Fruit fly (Drosophila melanogaster) whole organism, embryonic: ENCODE measurements around the gene Bmcp.
A peak's percentile ranks its signal among the peaks of the same experiment; 100 is the strongest.

ENCODE experiments used
- ATbp ChIP-seq: fragments of 200-800 bp; sonication (Bioruptor generic); optimal IDR thresholded peaks from 2 replicates; lab custom pipeline; 2017; ENCODE audit warnings: missing biosample characterization, mild to moderate bottlenecking, missing genetic modification characterization, missing genetic modification reagents
- Adf1 ChIP-seq: fragments of 200-800 bp; sonication (Bioruptor generic); IDR thresholded peaks from 2 replicates; pipeline ENCODE4 v1.3.6; 2022; ENCODE audit warnings: missing biosample characterization, missing genetic modification characterization
- Atf3 ChIP-seq: fragments of 200-800 bp; sonication (Bioruptor generic); optimal IDR thresholded peaks from 3 replicates; lab custom pipeline; 2016; ENCODE audit warnings: missing biosample characterization, missing genetic modification characterization
- Atf6 ChIP-seq: fragments of 200-800 bp; sonication (Bioruptor generic); IDR thresholded peaks from 2 replicates; pipeline ENCODE4 v1.3.6; 2022; ENCODE audit warnings: missing biosample characterization, missing genetic modification characterization
- CG10431 ChIP-seq: fragments of 200-800 bp; sonication (Bioruptor generic); optimal IDR thresholded peaks from 3 replicates; lab custom pipeline; 2018; ENCODE audit warnings: missing biosample characterization, mild to moderate bottlenecking, missing genetic modification characterization
- CG12391 ChIP-seq: fragments of 200-800 bp; sonication (Bioruptor generic); optimal IDR thresholded peaks from 3 replicates; lab custom pipeline; 2018; ENCODE audit warnings: missing biosample characterization, mild to moderate bottlenecking, missing genetic modification characterization, moderate library complexity
- CG13296 ChIP-seq: fragments of 200-800 bp; sonication (Bioruptor generic); optimal IDR thresholded peaks from 3 replicates; lab custom pipeline; 2018; ENCODE audit warnings: missing biosample characterization, mild to moderate bottlenecking, missing genetic modification characterization
- CG14441 ChIP-seq: fragments of 200-800 bp; sonication (Bioruptor generic); IDR thresholded peaks from 2 replicates; pipeline ENCODE4 v1.3.6; 2022; ENCODE audit warnings: missing biosample characterization, missing genetic modification characterization
- CG14667 ChIP-seq: fragments of 200-800 bp; sonication (Bioruptor generic); IDR thresholded peaks from 2 replicates; pipeline ENCODE4 v1.3.6; 2022; ENCODE audit warnings: missing biosample characterization, missing genetic modification characterization
- CG1792 ChIP-seq: fragments of 200-800 bp; sonication (Bioruptor generic); optimal IDR thresholded peaks from 2 replicates; lab custom pipeline; 2016; ENCODE audit warnings: missing biosample characterization, missing genetic modification characterization
- CG18599 ChIP-seq: fragments of 200-800 bp; sonication (Bioruptor generic); optimal IDR thresholded peaks from 3 replicates; lab custom pipeline; 2017; ENCODE audit warnings: missing biosample characterization, missing genetic modification characterization, mild to moderate bottlenecking, moderate library complexity, missing genetic modification reagents
- CG18764 ChIP-seq: fragments of 200-800 bp; sonication (Bioruptor generic); optimal IDR thresholded peaks from 3 replicates; lab custom pipeline; 2016; ENCODE audit warnings: missing biosample characterization, missing genetic modification characterization
- CG30403 ChIP-seq: fragments of 200-800 bp; sonication (Bioruptor generic); optimal IDR thresholded peaks from 3 replicates; lab custom pipeline; 2016; ENCODE audit warnings: missing biosample characterization, missing genetic modification characterization
- CG31224 ChIP-seq: fragments of 200-800 bp; sonication (Bioruptor generic); IDR thresholded peaks from 2 replicates; pipeline ENCODE4 v1.3.6; 2022; ENCODE audit warnings: missing biosample characterization, missing genetic modification characterization
- CG4424 ChIP-seq: fragments of 200-800 bp; sonication (Bioruptor generic); optimal IDR thresholded peaks from 3 replicates; lab custom pipeline; 2016; ENCODE audit warnings: missing biosample characterization, missing genetic modification characterization
- Dip3 ChIP-seq: fragments of 200-800 bp; sonication (Bioruptor generic); optimal IDR thresholded peaks from 3 replicates; lab custom pipeline; 2016; ENCODE audit warnings: missing biosample characterization, missing genetic modification characterization
- Dp ChIP-seq: fragments of 200-800 bp; sonication (Bioruptor generic); optimal IDR thresholded peaks from 2 replicates; lab custom pipeline; 2018; ENCODE audit warnings: missing biosample characterization, mild to moderate bottlenecking, missing genetic modification characterization, moderate library complexity
- E2f2 ChIP-seq: fragments of 200-800 bp; sonication (Bioruptor generic); IDR thresholded peaks from 2 replicates; pipeline ENCODE4 v1.3.6; 2022; ENCODE audit warnings: missing biosample characterization, missing genetic modification characterization
- Elba2 ChIP-seq: fragments of 200-800 bp; sonication (Bioruptor generic); optimal IDR thresholded peaks from 3 replicates; lab custom pipeline; 2016; ENCODE audit warnings: missing biosample characterization, missing genetic modification characterization
- Ets65A ChIP-seq: fragments of 200-800 bp; sonication (Bioruptor generic); peaks from one replicate; lab custom pipeline; 2016; ENCODE audit warnings: missing biosample characterization, missing genetic modification characterization
- HmgZ ChIP-seq: fragments of 200-800 bp; sonication (Bioruptor generic); optimal IDR thresholded peaks from 2 replicates; lab custom pipeline; 2018; ENCODE audit warnings: missing biosample characterization, mild to moderate bottlenecking, missing genetic modification characterization
- Hr78 ChIP-seq, 2 experiments: fragments of 200-800 bp in 1 of 2; fragments of >200 bp in 1 of 2; sonication (Bioruptor generic) in 1 of 2; optimal IDR thresholded peaks; 2 replicates each; lab custom pipeline; 2017 to 2019; ENCODE audit warnings: missing biosample characterization in 2 of 2, missing genetic modification characterization in 2 of 2, mild to moderate bottlenecking in 1 of 2, moderate library complexity in 1 of 2
- Jarid2 ChIP-seq: fragments of 200-800 bp; sonication (Bioruptor generic); optimal IDR thresholded peaks from 3 replicates; lab custom pipeline; 2017; ENCODE audit warnings: mild to moderate bottlenecking, missing biosample characterization, missing genetic modification reagents, missing genetic modification characterization
- Med ChIP-seq: fragments of 200-800 bp; sonication (Bioruptor generic); peaks from one replicate; lab custom pipeline; 2016; ENCODE audit warnings: missing biosample characterization, missing genetic modification characterization, mild to moderate bottlenecking, inconsistent platforms, moderate library complexity
- Nf-YB ChIP-seq: fragments of 200-800 bp; sonication (Bioruptor generic); optimal IDR thresholded peaks from 3 replicates; lab custom pipeline; 2019; ENCODE audit warnings: missing biosample characterization, mild to moderate bottlenecking, missing genetic modification characterization, moderate library complexity
- Oli ChIP-seq: fragments of 200-800 bp; sonication (Bioruptor generic); optimal IDR thresholded peaks from 2 replicates; lab custom pipeline; 2018; ENCODE audit warnings: missing biosample characterization, mild to moderate bottlenecking, missing genetic modification characterization, moderate library complexity
- Pdp1 ChIP-seq, 2 experiments: fragments of 200-800 bp; sonication (Bioruptor generic); optimal IDR thresholded peaks; 3 replicates each; lab custom pipeline; 2016; ENCODE audit warnings: missing biosample characterization in 2 of 2, missing genetic modification characterization in 2 of 2, mild to moderate bottlenecking in 1 of 2, moderate library complexity in 1 of 2
- Vsx1 ChIP-seq: fragments of 200-800 bp; sonication (Bioruptor generic); optimal IDR thresholded peaks from 2 replicates; lab custom pipeline; 2017; ENCODE audit warnings: missing biosample characterization, mild to moderate bottlenecking, missing genetic modification characterization, missing genetic modification reagents
- ato ChIP-seq: fragments of 200-800 bp; sonication (Bioruptor generic); IDR thresholded peaks from 2 replicates; pipeline ENCODE4 v1.3.6; 2022; ENCODE audit warnings: missing biosample characterization, missing genetic modification characterization; ENCODE audit not compliant: partially characterized antibody
- az2 ChIP-seq: fragments of 200-800 bp; sonication (Bioruptor generic); optimal IDR thresholded peaks from 3 replicates; lab custom pipeline; 2016; ENCODE audit warnings: missing biosample characterization, missing genetic modification characterization
- cato ChIP-seq: fragments of 200-800 bp; sonication (Bioruptor generic); optimal IDR thresholded peaks from 2 replicates; lab custom pipeline; 2016; ENCODE audit warnings: missing biosample characterization, missing genetic modification characterization, borderline replicate concordance
- chinmo ChIP-seq: fragments of 200-800 bp; sonication (Bioruptor generic); IDR thresholded peaks from 4 replicates; pipeline ENCODE4 v1.3.6; 2022; ENCODE audit warnings: missing biosample characterization, missing genetic modification characterization; ENCODE audit not compliant: partially characterized antibody
- ci ChIP-seq: fragments of 200-800 bp; sonication (Bioruptor generic); IDR thresholded peaks from 3 replicates; pipeline ENCODE4 v1.3.6; 2022; ENCODE audit warnings: missing biosample characterization, missing genetic modification characterization
- crol ChIP-seq: fragments of 200-800 bp; sonication (Bioruptor generic); IDR thresholded peaks from 2 replicates; pipeline ENCODE4 v1.3.6; 2022; ENCODE audit warnings: missing biosample characterization, missing genetic modification characterization
- cwo ChIP-seq: fragments of 200-800 bp; sonication (Bioruptor generic); optimal IDR thresholded peaks from 3 replicates; lab custom pipeline; 2017; ENCODE audit warnings: missing biosample characterization, missing genetic modification characterization, mild to moderate bottlenecking, moderate library complexity, missing genetic modification reagents
- dan ChIP-seq: fragments of 200-800 bp; sonication (Bioruptor generic); IDR thresholded peaks from 2 replicates; pipeline ENCODE4 v1.3.6; 2022; ENCODE audit warnings: missing biosample characterization, missing genetic modification characterization
- lmd ChIP-seq: fragments of 200-800 bp; sonication (Bioruptor generic); IDR thresholded peaks from 2 replicates; pipeline ENCODE4 v1.3.6; 2022; ENCODE audit warnings: missing biosample characterization, missing genetic modification characterization
- pita ChIP-seq: fragments of 200-800 bp; sonication (Bioruptor generic); optimal IDR thresholded peaks from 2 replicates; lab custom pipeline; 2017; ENCODE audit warnings: missing biosample characterization, mild to moderate bottlenecking, missing genetic modification characterization
- sens ChIP-seq: fragments of 200-800 bp; sonication (Bioruptor generic); peaks from one replicate; lab custom pipeline; 2016; ENCODE audit warnings: missing biosample characterization, missing genetic modification characterization
- sqz ChIP-seq: fragments of 200-800 bp; sonication (Bioruptor generic); optimal IDR thresholded peaks from 3 replicates; lab custom pipeline; 2018; ENCODE audit warnings: missing biosample characterization, mild to moderate bottlenecking, missing genetic modification characterization
- stc ChIP-seq: fragments of 200-800 bp; sonication (Bioruptor generic); IDR thresholded peaks from 2 replicates; pipeline ENCODE4 v1.3.6; 2022; ENCODE audit warnings: missing biosample characterization, missing genetic modification characterization
- sug ChIP-seq: fragments of 200-800 bp; optimal IDR thresholded peaks from 2 replicates; lab custom pipeline; 2019; ENCODE audit warnings: missing biosample characterization, mild to moderate bottlenecking, missing genetic modification characterization, moderate library complexity
- tap ChIP-seq: fragments of 200-800 bp; optimal IDR thresholded peaks from 3 replicates; lab custom pipeline; 2019; ENCODE audit warnings: missing biosample characterization, mild to moderate bottlenecking, missing genetic modification characterization, moderate library complexity

The Bmcp gene

dm6 chr3L:11683819-11684521 lies 36.8 kb upstream of the Bmcp start, which contains the start of gene Sugb (continued):
- TF ChIP-seq Jarid2 (GFP tag; lab: Kevin White, UChicago) = peak; percentile 56
- peak; percentile 92 for TF ChIP-seq sens (GFP tag; lab: Kevin White, UChicago)
- TF ChIP-seq Ets65A (GFP tag; lab: Kevin White, UChicago) = peak; percentile 48
- peak; percentile 69 for TF ChIP-seq CG12391 (tag; lab: Kevin White, UChicago)
- TF ChIP-seq E2f2 (GFP tag; lab: Robert Waterston, UW) = peak; percentile 50
- TF ChIP-seq pita (GFP tag; lab: Kevin White, UChicago) = no peak
- peak; percentile 25 for TF ChIP-seq CG1792 (GFP tag; lab: Kevin White, UChicago)
- TF ChIP-seq CG31224 (GFP tag; lab: Robert Waterston, UW) = no peak
- TF ChIP-seq CG4424 = peak; percentile 15
- peak; percentile 70; the same call in 1 of the 2 replicates for TF ChIP-seq lmd (GFP tag; lab: Robert Waterston, UW)

- TF ChIP-seq Pdp1 (GFP tag; optimal IDR thresholded peaks at IDR 0.05; lab: Kevin White, UChicago) (peak in 1 of 2 experiments; percentile 80), HmgZ (tag; lab: Kevin White, UChicago) (no peak), chinmo (GFP tag; lab: Robert Waterston, UW) (0 out of 4 replicates have a peak, but pooled peaks have one; percentile 20), Atf3 (GFP tag; lab: Kevin White, UChicago) (no peak), CG14667 (GFP tag; lab: Robert Waterston, UW) (no peak), cwo (GFP tag; lab: Kevin White, UChicago) (peak; percentile 71), Dp (no peak), ato (GFP tag; lab: Robert Waterston, UW) (no peak), dan (GFP tag; lab: Robert Waterston, UW) (no peak), Elba2 (GFP tag; lab: Kevin White, UChicago) (no peak), Hr78 (GFP tag; optimal IDR thresholded peaks at IDR 0.05; lab: Kevin White, UChicago) (peak in 1 of 2 experiments; percentile 43), az2 (no peak), Dip3 (GFP tag; lab: Kevin White, UChicago) (no peak), Oli (tag; lab: Kevin White, UChicago) (no peak)
Measured at dm6 chr3L:11684522-11684851, 36.2 kb upstream of the Bmcp start.

dm6 chr3L:11685876-11686275 lies 34.9 kb upstream of the Bmcp start:
- TF ChIP-seq crol (GFP tag; lab: Robert Waterston, UW) = peak; percentile 48; the same call in 1 of the 2 replicates
- 0 out of 3 replicates have a peak, but pooled peaks have one; percentile 40 for TF ChIP-seq ci (GFP tag; lab: Robert Waterston, UW)
- peak; percentile 27 for TF ChIP-seq sens (GFP tag; lab: Kevin White, UChicago)
- TF ChIP-seq CG10431 (GFP tag; lab: Kevin White, UChicago) = peak; percentile 74
- peak; percentile 82 for TF ChIP-seq Ets65A (GFP tag; lab: Kevin White, UChicago)
- TF ChIP-seq ATbp (GFP tag; lab: Kevin White, UChicago) = peak; percentile 1
- no peak for TF ChIP-seq tap (tag; lab: Kevin White, UChicago)
- no peak for TF ChIP-seq Adf1

dm6 chr3L:11689832-11690602 lies 30.7 kb upstream of the Bmcp start:
- TF ChIP-seq CG30403 = no peak
- TF ChIP-seq Nf-YB (GFP tag; lab: Kevin White, UChicago) = peak; percentile 25
- no peak for TF ChIP-seq cato (GFP tag; lab: Kevin White, UChicago)
- TF ChIP-seq Vsx1 (GFP tag; lab: Kevin White, UChicago) = peak; percentile 84
- TF ChIP-seq sug (tag; lab: Kevin White, UChicago) = peak; percentile 41
- TF ChIP-seq CG13296 (GFP tag; lab: Kevin White, UChicago) = peak; percentile 20
- no peak for TF ChIP-seq CG18764 (GFP tag; lab: Kevin White, UChicago)
- TF ChIP-seq Atf6 = 0 out of 2 replicates have a peak, but pooled peaks have one; percentile 23
- TF ChIP-seq sqz (GFP tag; lab: Kevin White, UChicago) = peak; percentile 33
- peak; percentile 40 for TF ChIP-seq CG18599
- 0 out of 2 replicates have a peak, but pooled peaks have one; percentile 12 for TF ChIP-seq stc (GFP tag; lab: Robert Waterston, UW)
- peak; percentile 62 for TF ChIP-seq Med (GFP tag; lab: Kevin White, UChicago)
- no peak for TF ChIP-seq CG14441
